Fruit fly (Drosophila melanogaster) whole organism, embryonic: ENCODE measurements around the gene lawc.

Experiments used
- Atf3 ChIP-seq: fragments of 200-800 bp; sonication (Bioruptor generic); optimal IDR thresholded peaks from 3 replicates; lab custom pipeline; 2016; ENCODE audit warnings: missing biosample characterization, missing genetic modification characterization
- CG13287 ChIP-seq: fragments of 200-800 bp; sonication (Bioruptor generic); IDR thresholded peaks from 2 replicates; pipeline ENCODE4 v1.3.6; 2022; ENCODE audit warnings: missing biosample characterization, missing genetic modification characterization; ENCODE audit not compliant: partially characterized antibody
- CG14710 ChIP-seq: fragments of 200-800 bp; sonication (Bioruptor generic); optimal IDR thresholded peaks from 3 replicates; lab custom pipeline; 2019; ENCODE audit warnings: missing biosample characterization, mild to moderate bottlenecking, missing genetic modification characterization, moderate library complexity
- CG15514 ChIP-seq: fragments of 200-800 bp; sonication (Bioruptor generic); optimal IDR thresholded peaks from 3 replicates; lab custom pipeline; 2017; ENCODE audit warnings: missing biosample characterization, missing genetic modification characterization, mild to moderate bottlenecking, moderate library complexity, missing genetic modification reagents
- CG1603 ChIP-seq: fragments of 200-800 bp; sonication (Bioruptor generic); optimal IDR thresholded peaks from 2 replicates; lab custom pipeline; 2019; ENCODE audit warnings: missing biosample characterization, mild to moderate bottlenecking, missing genetic modification characterization, moderate library complexity
- CG17829 ChIP-seq: fragments of 200-800 bp; optimal IDR thresholded peaks from 2 replicates; lab custom pipeline; 2019; ENCODE audit warnings: missing biosample characterization, mild to moderate bottlenecking, missing genetic modification characterization, moderate library complexity
- CG30403 ChIP-seq: fragments of 200-800 bp; sonication (Bioruptor generic); optimal IDR thresholded peaks from 3 replicates; lab custom pipeline; 2016; ENCODE audit warnings: missing biosample characterization, missing genetic modification characterization
- CG32532 ChIP-seq: fragments of 200-800 bp; sonication (Bioruptor generic); IDR thresholded peaks from 2 replicates; pipeline ENCODE4 v1.3.6; 2022; ENCODE audit warnings: missing biosample characterization, missing genetic modification characterization
- CG33213 ChIP-seq: fragments of 200-800 bp; sonication (Bioruptor generic); optimal IDR thresholded peaks from 3 replicates; lab custom pipeline; 2016; ENCODE audit warnings: missing biosample characterization, missing genetic modification characterization
- CG4617 ChIP-seq: fragments of 200-800 bp; sonication (Bioruptor generic); optimal IDR thresholded peaks from 3 replicates; lab custom pipeline; 2016; ENCODE audit warnings: missing biosample characterization, missing genetic modification characterization, borderline replicate concordance
- CG6654 ChIP-seq: fragments of 200-800 bp; sonication (Bioruptor generic); optimal IDR thresholded peaks from 2 replicates; lab custom pipeline; 2017; ENCODE audit warnings: missing biosample characterization, mild to moderate bottlenecking, missing genetic modification characterization
- CG7928 ChIP-seq: fragments of 200-800 bp; sonication (Bioruptor generic); optimal IDR thresholded peaks from 2 replicates; lab custom pipeline; 2017; ENCODE audit warnings: missing biosample characterization, mild to moderate bottlenecking, missing genetic modification characterization
- CG8290 ChIP-seq, 3 experiments: fragments of 200-800 bp; sonication (Bioruptor generic); optimal IDR thresholded peaks; 2 replicates each; lab custom pipeline; 2016 to 2019; ENCODE audit warnings: missing biosample characterization in 3 of 3, missing genetic modification characterization in 3 of 3, mild to moderate bottlenecking in 2 of 3, moderate library complexity in 1 of 3
- Dp ChIP-seq: fragments of 200-800 bp; sonication (Bioruptor generic); optimal IDR thresholded peaks from 2 replicates; lab custom pipeline; 2018; ENCODE audit warnings: missing biosample characterization, mild to moderate bottlenecking, missing genetic modification characterization, moderate library complexity
- Dref ChIP-seq: fragments of 200-800 bp; sonication (Bioruptor generic); IDR thresholded peaks from 2 replicates; pipeline ENCODE4 v1.3.6; 2022; ENCODE audit warnings: missing biosample characterization, missing genetic modification characterization
- HHEX ChIP-seq: fragments of 200-800 bp; sonication (Bioruptor generic); optimal IDR thresholded peaks from 3 replicates; lab custom pipeline; 2017; ENCODE audit warnings: missing biosample characterization, mild to moderate bottlenecking, missing genetic modification characterization, missing genetic modification reagents
- MBD-R2 ChIP-seq: fragments of 200-800 bp; sonication (Bioruptor generic); IDR thresholded peaks from 2 replicates; pipeline ENCODE4 v1.3.6; 2022; ENCODE audit warnings: missing biosample characterization, missing genetic modification characterization
- Med ChIP-seq: fragments of 200-800 bp; sonication (Bioruptor generic); peaks from one replicate; lab custom pipeline; 2016; ENCODE audit warnings: missing biosample characterization, missing genetic modification characterization, mild to moderate bottlenecking, inconsistent platforms, moderate library complexity
- Mes4 ChIP-seq: fragments of 200-800 bp; sonication (Bioruptor generic); optimal IDR thresholded peaks from 2 replicates; lab custom pipeline; 2016; ENCODE audit warnings: missing biosample characterization, missing genetic modification characterization
- Myb ChIP-seq: fragments of 200-800 bp; sonication (Bioruptor generic); optimal IDR thresholded peaks from 2 replicates; lab custom pipeline; 2016; ENCODE audit warnings: missing biosample characterization, missing genetic modification characterization
- Opbp ChIP-seq: fragments of 200-800 bp; sonication (Bioruptor generic); IDR thresholded peaks from 3 replicates; pipeline ENCODE4 v1.3.6; 2022; ENCODE audit warnings: missing biosample characterization, missing genetic modification characterization; ENCODE audit not compliant: partially characterized antibody
- Pdp1 ChIP-seq, 2 experiments: fragments of 200-800 bp; sonication (Bioruptor generic); optimal IDR thresholded peaks; 3 replicates each; lab custom pipeline; 2016; ENCODE audit warnings: missing biosample characterization in 2 of 2, missing genetic modification characterization in 2 of 2, mild to moderate bottlenecking in 1 of 2, moderate library complexity in 1 of 2
- Sry-δ ChIP-seq: fragments of 200-800 bp; sonication (Bioruptor generic); optimal IDR thresholded peaks from 2 replicates; lab custom pipeline; 2016; ENCODE audit warnings: missing biosample characterization, missing genetic modification characterization
- Taf1 ChIP-seq: fragments of 200-800 bp; sonication (Bioruptor generic); IDR thresholded peaks from 2 replicates; pipeline ENCODE4 v1.3.6; 2022; ENCODE audit warnings: missing biosample characterization, missing genetic modification characterization
- aop ChIP-seq: fragments of 200-800 bp; sonication (Bioruptor generic); IDR thresholded peaks from 2 replicates; pipeline ENCODE4 v1.3.6; 2022; ENCODE audit warnings: missing biosample characterization, missing genetic modification characterization
- crp ChIP-seq, 2 experiments: fragments of 200-800 bp; sonication (Bioruptor generic); optimal IDR thresholded peaks; 2 replicates in 1 of 2; 3 replicates in 1 of 2; lab custom pipeline; 2017; ENCODE audit warnings: missing biosample characterization in 2 of 2, missing genetic modification characterization in 2 of 2, mild to moderate bottlenecking in 1 of 2, moderate library complexity in 1 of 2
- dpn ChIP-seq, 2 experiments: fragments of 200-800 bp; sonication (Bioruptor generic); optimal IDR thresholded peaks; 3 replicates each; lab custom pipeline; 2016; ENCODE audit warnings: missing biosample characterization in 2 of 2, missing genetic modification characterization in 2 of 2
- gsb-n ChIP-seq: fragments of 200-800 bp; sonication (Bioruptor generic); optimal IDR thresholded peaks from 3 replicates; lab custom pipeline; 2018; ENCODE audit warnings: missing biosample characterization, mild to moderate bottlenecking, missing genetic modification characterization
- her ChIP-seq: fragments of 200-800 bp; sonication (Bioruptor generic); optimal IDR thresholded peaks from 2 replicates; lab custom pipeline; 2016; ENCODE audit warnings: missing biosample characterization, missing genetic modification characterization
- nerfin-2 ChIP-seq: fragments of 200-800 bp; sonication (Bioruptor generic); IDR thresholded peaks from 2 replicates; pipeline ENCODE4 v1.3.6; 2022; ENCODE audit warnings: missing biosample characterization, missing genetic modification characterization; ENCODE audit not compliant: partially characterized antibody
- phol ChIP-seq: fragments of 200-800 bp; sonication (Bioruptor generic); optimal IDR thresholded peaks from 3 replicates; lab custom pipeline; 2018; ENCODE audit warnings: missing biosample characterization, mild to moderate bottlenecking, missing genetic modification characterization, moderate library complexity
- prd ChIP-seq, 3 experiments: fragments of >200 bp in 2 of 3; fragments of 200-800 bp in 1 of 3; sonication (Bioruptor generic) in 1 of 3; optimal IDR thresholded peaks in 2 of 3; IDR thresholded peaks in 1 of 3; 2 replicates in 2 of 3; 3 replicates in 1 of 3; pipeline versions ENCODE4 v1.3.6 to Lab custom; 2017 to 2022; ENCODE audit warnings: missing biosample characterization in 1 of 3, missing genetic modification characterization in 1 of 3
- sens ChIP-seq: fragments of 200-800 bp; sonication (Bioruptor generic); peaks from one replicate; lab custom pipeline; 2016; ENCODE audit warnings: missing biosample characterization, missing genetic modification characterization
- sob ChIP-seq: fragments of 200-800 bp; sonication (Bioruptor generic); IDR thresholded peaks from 2 replicates; pipeline ENCODE4 v1.3.6; 2022; ENCODE audit warnings: missing biosample characterization, missing genetic modification characterization
- trem ChIP-seq: fragments of 200-800 bp; optimal IDR thresholded peaks from 3 replicates; lab custom pipeline; 2019; ENCODE audit warnings: missing biosample characterization, mild to moderate bottlenecking, missing genetic modification characterization, moderate library complexity
- twi ChIP-seq: fragments of 200-800 bp; optimal IDR thresholded peaks from 2 replicates; lab custom pipeline; 2019; ENCODE audit warnings: missing biosample characterization, mild to moderate bottlenecking, missing genetic modification characterization, moderate library complexity
- vfl ChIP-seq: fragments of 200-800 bp; sonication (Bioruptor generic); optimal IDR thresholded peaks from 2 replicates; lab custom pipeline; 2016; ENCODE audit warnings: missing biosample characterization, missing genetic modification characterization

Gene lawc

DNA sequence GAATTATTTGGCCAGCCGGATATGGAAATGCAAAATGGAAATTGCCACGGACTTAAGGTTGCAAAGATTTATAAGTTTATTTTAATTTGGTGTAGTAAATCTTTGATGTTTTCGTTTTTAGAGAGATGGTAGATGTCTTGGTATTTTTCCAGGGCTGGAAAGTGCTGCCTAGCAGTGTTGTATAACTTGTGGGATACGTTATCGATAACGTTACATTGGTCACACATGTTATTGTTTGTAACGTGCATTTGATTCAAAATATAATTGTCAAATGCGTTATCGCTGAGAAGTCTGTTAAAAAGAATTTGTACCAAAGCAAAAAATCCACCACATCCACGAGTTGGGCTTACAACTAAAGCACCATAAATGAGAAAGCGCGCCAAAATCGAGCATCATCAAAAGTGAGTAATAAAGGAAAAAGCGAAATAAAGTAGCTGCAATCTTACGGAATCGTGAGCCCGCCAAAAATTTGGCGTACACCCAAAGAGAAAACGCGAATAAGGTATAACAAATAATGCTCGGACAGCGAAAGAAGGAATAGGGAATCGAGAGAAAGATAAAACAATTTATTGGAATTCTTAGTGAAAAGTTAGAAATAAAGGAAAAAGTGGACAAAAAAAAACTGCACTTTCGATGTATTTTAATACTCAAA, 4.2 kb downstream of the lawc start, which contains the start of gene PIG-T (continued):
- TF ChIP-seq sob (GFP tag; lab: Robert Waterston, UW) (peak; percentile 11; the same call in 1 of the 2 replicates), CG1603 (tag; lab: Kevin White, UChicago) (peak; percentile 67), CG14710 (tag; lab: Kevin White, UChicago) (peak; percentile 9), Myb (GFP tag; lab: Kevin White, UChicago) (peak; percentile 96), CG33213 (peak; percentile 16), dpn (GFP tag; optimal IDR thresholded peaks at IDR 0.05; lab: Kevin White, UChicago) (peak in 1 of 2 experiments; percentile 30), CG17829 (tag; lab: Kevin White, UChicago) (peak; percentile 24), sens (peak; percentile 34), CG15514 (GFP tag; lab: Kevin White, UChicago) (peak; percentile 86), Sry-δ (GFP tag; lab: Kevin White, UChicago) (peak; percentile 78), Atf3 (GFP tag; lab: Kevin White, UChicago) (no peak), trem (peak; percentile 37), vfl (GFP tag; lab: Kevin White, UChicago) (peak; percentile 36), her (peak; percentile 22), crp (GFP tag; optimal IDR thresholded peaks at IDR 0.05; lab: Kevin White, UChicago) (peak in 1 of 2 experiments; percentile 58), phol (tag; lab: Kevin White, UChicago) (peak; percentile 23), Dref (GFP tag; lab: Robert Waterston, UW) (peak; percentile 83), Taf1 (GFP tag; lab: Robert Waterston, UW) (no peak), CG32532 (GFP tag; lab: Robert Waterston, UW) (no peak), MBD-R2 (GFP tag; lab: Robert Waterston, UW) (peak; percentile 51), Opbp (GFP tag; lab: Robert Waterston, UW) (peak; percentile 50; the same call in 1 of the 3 replicates), Pdp1 (GFP tag; optimal IDR thresholded peaks at IDR 0.05; lab: Kevin White, UChicago) (peak in 1 of 2 experiments; percentile 66), aop (GFP tag; lab: Robert Waterston, UW) (no peak), CG30403 (GFP tag; lab: Kevin White, UChicago) (peak; percentile 14), gsb-n (tag; lab: Kevin White, UChicago) (peak; percentile 86), Med (GFP tag; lab: Kevin White, UChicago) (peak; percentile 77), CG13287 (GFP tag; lab: Robert Waterston, UW) (peak; percentile 44; the same call in 1 of the 2 replicates), CG7928 (peak; percentile 87), nerfin-2 (GFP tag; lab: Robert Waterston, UW) (no peak), prd (optimal IDR thresholded peaks at IDR 0.05; lab: Kevin White, UChicago) (no peak), prd (GFP tag; IDR thresholded peaks at IDR 0.05; lab: Robert Waterston, UW) (peak; percentile 27; the same call in 1 of the 3 replicates), CG6654 (GFP tag; lab: Kevin White, UChicago) (no peak), Dp (GFP tag; lab: Kevin White, UChicago) (peak; percentile 74), CG8290 (GFP tag; optimal IDR thresholded peaks at IDR 0.05; lab: Kevin White, UChicago) (no peak), CG8290 (tag; optimal IDR thresholded peaks at IDR 0.05; lab: Kevin White, UChicago) (peak in 1 of 2 experiments; percentile 43), twi (tag; lab: Kevin White, UChicago) (peak; percentile 62), HHEX (GFP tag; lab: Kevin White, UChicago) (no peak), Mes4 (GFP tag; lab: Kevin White, UChicago) (no peak), CG4617 (GFP tag; lab: Kevin White, UChicago) (peak; percentile 71)
